Worm (Caenorhabditis elegans) whole organism, L1 larva: Measurements from ENCODE around the gene R102.2.

Experiments used
- Y116A8C.19 ChIP-seq: sonication (generic microtip); optimal IDR thresholded peaks from 2 replicates; lab custom pipeline; 2016; ENCODE audit warnings: missing compliant biosample characterization, missing genetic modification characterization, borderline replicate concordance
- alr-1 ChIP-seq: fragments of 200-800 bp; sonication (Bioruptor generic); optimal IDR thresholded peaks from 2 replicates; lab custom pipeline; 2018; ENCODE audit warnings: borderline replicate concordance, mild to moderate bottlenecking, missing genetic modification characterization, missing compliant biosample characterization
- mep-1 ChIP-seq: fragments of 150-350 bp; optimal IDR thresholded peaks from 2 replicates; lab custom pipeline; 2014; ENCODE audit warnings: missing biosample characterization, missing genetic modification characterization
- nhr-237 ChIP-seq: fragments of 150-350 bp; optimal IDR thresholded peaks from 2 replicates; lab custom pipeline; 2014; ENCODE audit warnings: missing biosample characterization, missing genetic modification characterization

DNA sequence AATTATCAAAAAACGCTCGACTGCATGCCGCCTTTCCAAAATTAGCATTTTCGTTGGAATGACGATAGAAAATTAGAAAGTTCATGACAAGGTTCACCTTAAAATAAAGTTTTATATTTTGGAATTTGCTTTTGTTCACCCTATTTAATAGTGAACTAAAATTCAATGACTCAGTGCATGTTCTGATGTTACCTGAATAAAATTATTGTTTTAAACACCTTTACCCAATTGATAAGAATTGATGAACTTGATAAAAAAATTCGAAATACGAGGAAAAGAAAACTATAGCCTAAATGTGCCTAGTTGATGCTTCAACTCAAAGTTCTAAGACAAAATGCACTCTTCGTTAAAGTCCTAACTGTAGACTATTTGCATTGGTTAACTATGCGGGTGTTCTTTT lies 26.3 kb upstream of the R102.2 start:
- TF ChIP-seq nhr-237 (tag; lab: Kevin White, UChicago) (no peak), mep-1 (tag; lab: Kevin White, UChicago) (no peak), Y116A8C.19 (tag; lab: Kevin White, UChicago) (no peak), alr-1 (tag; lab: Kevin White, UChicago) (no peak)
